Worm (Caenorhabditis elegans) whole organism, L4 larva: ENCODE results near the gene pgm-2.

Experiments used
- F10B5.3 ChIP-seq: sonication (generic microtip); optimal IDR thresholded peaks from 2 replicates; lab custom pipeline; 2016; ENCODE audit warnings: mild to moderate bottlenecking, missing genetic modification characterization, missing compliant biosample characterization
- F49E8.2 ChIP-seq: sonication (generic microtip); optimal IDR thresholded peaks from 2 replicates; lab custom pipeline; 2016; ENCODE audit warnings: missing compliant biosample characterization, mild to moderate bottlenecking, missing genetic modification characterization, borderline replicate concordance
- R02D3.7 ChIP-seq: fragments of 150-350 bp; sonication (generic microtip); optimal IDR thresholded peaks from 3 replicates; lab custom pipeline; 2014; ENCODE audit warnings: missing biosample characterization, missing genetic modification characterization
- T20F7.1 ChIP-seq: fragments of 200-800 bp; sonication (Bioruptor generic); optimal IDR thresholded peaks from 2 replicates; lab custom pipeline; 2018; ENCODE audit warnings: mild to moderate bottlenecking, missing genetic modification characterization, missing compliant biosample characterization
- Y105C5A.15 ChIP-seq: fragments of 200-800 bp; sonication (Bioruptor generic); IDR thresholded peaks from 2 replicates; pipeline ENCODE4 v1.3.6; 2022; ENCODE audit warnings: missing genetic modification characterization, missing compliant biosample characterization
- Y48G9A.11 ChIP-seq: fragments of 200-800 bp; sonication (Bioruptor generic); IDR thresholded peaks from 2 replicates; pipeline ENCODE4 v1.3.6; 2022; ENCODE audit warnings: missing genetic modification reagents, missing genetic modification characterization, missing compliant biosample characterization
- Y5F2A.4 ChIP-seq: fragments of 200-800 bp; sonication (Bioruptor generic); optimal IDR thresholded peaks from 2 replicates; lab custom pipeline; 2018; ENCODE audit warnings: mild to moderate bottlenecking, missing genetic modification characterization, missing compliant biosample characterization
- ZK546.5 ChIP-seq, 2 experiments: sonication (generic microtip); optimal IDR thresholded peaks; 2 replicates each; lab custom pipeline; 2017; ENCODE audit warnings: missing biosample characterization in 2 of 2, missing genetic modification characterization in 2 of 2
- ceh-62 ChIP-seq: sonication (generic microtip); optimal IDR thresholded peaks from 2 replicates; lab custom pipeline; 2017; ENCODE audit warnings: missing biosample characterization, missing genetic modification characterization
- ces-1 ChIP-seq: fragments of 150-350 bp; sonication (generic microtip); optimal IDR thresholded peaks from 4 replicates; lab custom pipeline; 2014; ENCODE audit warnings: missing biosample characterization, missing genetic modification reagents, missing genetic modification characterization
- cey-2 ChIP-seq: sonication (generic microtip); optimal IDR thresholded peaks from 3 replicates; lab custom pipeline; 2017; ENCODE audit warnings: missing genetic modification characterization, mild to moderate bottlenecking, missing compliant biosample characterization, antibody characterized with exemption, borderline replicate concordance; ENCODE audit not compliant: insufficient read depth
- ctbp-1 ChIP-seq: fragments of 200-800 bp; sonication (Bioruptor generic); IDR thresholded peaks from 2 replicates; pipeline ENCODE4 v1.3.6; 2022; ENCODE audit warnings: missing genetic modification reagents, missing genetic modification characterization, missing compliant biosample characterization
- daf-12 ChIP-seq: fragments of 150-350 bp; optimal IDR thresholded peaks from 2 replicates; lab custom pipeline; 2014; ENCODE audit warnings: missing biosample characterization, missing genetic modification reagents, missing genetic modification characterization
- daf-8 ChIP-seq: fragments of 200-800 bp; sonication (Bioruptor generic); IDR thresholded peaks from 2 replicates; pipeline ENCODE4 v1.3.6; 2022; ENCODE audit warnings: missing genetic modification characterization, missing compliant biosample characterization
- dmd-6 ChIP-seq: fragments of 200-800 bp; sonication (Bioruptor generic); IDR thresholded peaks from 2 replicates; pipeline ENCODE4 v1.3.6; 2022; ENCODE audit warnings: missing genetic modification reagents, missing genetic modification characterization, missing compliant biosample characterization
- dpl-1 ChIP-seq: fragments of 150-350 bp; optimal IDR thresholded peaks from 2 replicates; lab custom pipeline; 2014; ENCODE audit warnings: missing biosample characterization, missing genetic modification reagents, missing genetic modification characterization
- duxl-1 ChIP-seq: sonication (generic microtip); optimal IDR thresholded peaks from 2 replicates; lab custom pipeline; 2016; ENCODE audit warnings: mild to moderate bottlenecking, missing genetic modification characterization, moderate library complexity, missing compliant biosample characterization; ENCODE audit not compliant: poor library complexity
- dve-1 ChIP-seq: sonication (generic microtip); optimal IDR thresholded peaks from 2 replicates; lab custom pipeline; 2017; ENCODE audit warnings: antibody characterized with exemption, mild to moderate bottlenecking, missing genetic modification characterization, missing compliant biosample characterization; ENCODE audit not compliant: insufficient read depth
- egl-27 ChIP-seq: sonication (generic microtip); optimal IDR thresholded peaks from 3 replicates; lab custom pipeline; 2017; ENCODE audit warnings: missing biosample characterization, missing genetic modification reagents, missing genetic modification characterization
- egl-43 ChIP-seq: fragments of 200-800 bp; sonication (Bioruptor generic); IDR thresholded peaks from 2 replicates; pipeline ENCODE4 v1.3.6; 2022; ENCODE audit warnings: missing genetic modification reagents, missing genetic modification characterization, missing compliant biosample characterization
- hlh-30 ChIP-seq: sonication (generic microtip); optimal IDR thresholded peaks from 2 replicates; lab custom pipeline; 2017; ENCODE audit warnings: antibody characterized with exemption, mild to moderate bottlenecking, missing genetic modification characterization, missing compliant biosample characterization; ENCODE audit not compliant: insufficient read depth
- hmg-1.1 ChIP-seq: fragments of 200-800 bp; sonication (Bioruptor generic); IDR thresholded peaks from 2 replicates; pipeline ENCODE4 v1.3.6; 2022; ENCODE audit warnings: missing genetic modification reagents, missing genetic modification characterization, missing compliant biosample characterization
- jun-1 ChIP-seq: fragments of 150-350 bp; optimal IDR thresholded peaks from 2 replicates; lab custom pipeline; 2014; ENCODE audit warnings: missing biosample characterization, missing genetic modification reagents, missing genetic modification characterization
- lin-29 ChIP-seq: fragments of 200-800 bp; sonication (Bioruptor generic); IDR thresholded peaks from 2 replicates; pipeline ENCODE4 v1.3.6; 2022; ENCODE audit warnings: missing genetic modification reagents, missing genetic modification characterization, missing compliant biosample characterization
- lin-39 ChIP-seq: fragments of 150-350 bp; optimal IDR thresholded peaks from 2 replicates; lab custom pipeline; 2014; ENCODE audit warnings: missing biosample characterization, missing genetic modification reagents, missing genetic modification characterization
- madf-9 ChIP-seq: fragments of 200-800 bp; sonication (Bioruptor generic); conservative IDR thresholded peaks from 2 replicates; pipeline ENCODE4 v1.3.6; 2022; ENCODE audit warnings: missing genetic modification reagents, missing genetic modification characterization, missing compliant biosample characterization
- mdl-1 ChIP-seq, 2 experiments: fragments of 150-350 bp in 1 of 2; sonication (generic microtip) in 1 of 2; optimal IDR thresholded peaks; 2 replicates each; lab custom pipeline; 2014 to 2017; ENCODE audit warnings: missing biosample characterization in 2 of 2, missing genetic modification characterization in 2 of 2
- mep-1 ChIP-seq: fragments of 150-350 bp; sonication (generic microtip); optimal IDR thresholded peaks from 3 replicates; lab custom pipeline; 2014; ENCODE audit warnings: missing biosample characterization, missing genetic modification characterization
- mes-2 ChIP-seq: sonication (generic microtip); optimal IDR thresholded peaks from 2 replicates; lab custom pipeline; 2016; ENCODE audit warnings: missing genotype, mild to moderate bottlenecking, missing genetic modification characterization, missing compliant biosample characterization; ENCODE audit not compliant: poor library complexity, severe bottlenecking
- nhr-237 ChIP-seq: sonication (generic microtip); optimal IDR thresholded peaks from 2 replicates; lab custom pipeline; 2017; ENCODE audit warnings: missing biosample characterization, missing genetic modification characterization
- nhr-28 ChIP-seq: fragments of 150-350 bp; optimal IDR thresholded peaks from 2 replicates; lab custom pipeline; 2014; ENCODE audit warnings: missing biosample characterization, missing genetic modification characterization
- nhr-41 ChIP-seq: fragments of 200-800 bp; sonication (Bioruptor generic); IDR thresholded peaks from 2 replicates; pipeline ENCODE4 v1.3.6; 2022; ENCODE audit warnings: missing genetic modification reagents, missing genetic modification characterization, missing compliant biosample characterization
- nhr-6 ChIP-seq: fragments of 150-350 bp; optimal IDR thresholded peaks from 2 replicates; lab custom pipeline; 2014; ENCODE audit warnings: missing biosample characterization, missing genetic modification characterization
- nhr-76 ChIP-seq: fragments of 150-350 bp; optimal IDR thresholded peaks from 2 replicates; lab custom pipeline; 2014; ENCODE audit warnings: missing biosample characterization, missing genetic modification characterization
- nhr-77 ChIP-seq: fragments of 150-350 bp; optimal IDR thresholded peaks from 2 replicates; lab custom pipeline; 2014; ENCODE audit warnings: missing biosample characterization, missing genetic modification characterization
- pha-4 ChIP-seq, 2 experiments: fragments of 150-350 bp in 1 of 2; fragments of 200-800 bp in 1 of 2; sonication (Bioruptor generic) in 1 of 2; IDR thresholded peaks in 1 of 2; optimal IDR thresholded peaks in 1 of 2; 2 replicates each; pipeline versions ENCODE4 v1.3.6 to Lab custom; 2014 to 2022; ENCODE audit warnings: missing genetic modification characterization in 2 of 2, missing genetic modification reagents in 2 of 2, missing biosample characterization in 1 of 2, missing compliant biosample characterization in 1 of 2
- set-16 ChIP-seq: fragments of 200-800 bp; sonication (Bioruptor generic); IDR thresholded peaks from 2 replicates; pipeline ENCODE4 v1.3.6; 2022; ENCODE audit warnings: missing genetic modification reagents, missing genetic modification characterization, missing compliant biosample characterization
- snpc-1.2 ChIP-seq: fragments of 200-800 bp; sonication (Bioruptor generic); IDR thresholded peaks from 2 replicates; pipeline ENCODE4 v1.3.6; 2022; ENCODE audit warnings: missing genetic modification reagents, missing genetic modification characterization, missing compliant biosample characterization
- snpc-4 ChIP-seq: fragments of 150-350 bp; optimal IDR thresholded peaks from 2 replicates; lab custom pipeline; 2014; ENCODE audit warnings: missing biosample characterization, missing genetic modification characterization
- spr-1 ChIP-seq: sonication (generic microtip); optimal IDR thresholded peaks from 2 replicates; lab custom pipeline; 2016; ENCODE audit warnings: mild to moderate bottlenecking, missing genetic modification characterization, missing compliant biosample characterization
- spr-3 ChIP-seq: fragments of 200-800 bp; sonication (Bioruptor generic); optimal IDR thresholded peaks from 2 replicates; lab custom pipeline; 2018; ENCODE audit warnings: mild to moderate bottlenecking, missing genetic modification characterization, missing compliant biosample characterization
- tra-1 ChIP-seq: fragments of 200-800 bp; sonication (Bioruptor generic); IDR thresholded peaks from 2 replicates; pipeline ENCODE4 v1.3.6; 2022; ENCODE audit warnings: missing genetic modification reagents, missing genetic modification characterization, missing compliant biosample characterization
- unc-130 ChIP-seq: sonication (generic microtip); optimal IDR thresholded peaks from 2 replicates; lab custom pipeline; 2016; ENCODE audit warnings: missing genetic modification reagents, missing genetic modification characterization, missing compliant biosample characterization
- unc-39 ChIP-seq: sonication (generic microtip); optimal IDR thresholded peaks from 2 replicates; lab custom pipeline; 2017; ENCODE audit warnings: missing biosample characterization, missing genetic modification characterization
- unc-62 ChIP-seq, 3 experiments: fragments of 150-350 bp in 1 of 3; sonication (generic microtip); optimal IDR thresholded peaks in 2 of 3; peaks in 1 of 3; 1 replicate in 1 of 3; 2 replicates in 2 of 3; lab custom pipeline; 2014 to 2017; ENCODE audit warnings: missing biosample characterization in 3 of 3, missing genetic modification characterization in 3 of 3, missing genetic modification reagents in 3 of 3, missing genotype in 1 of 3
- zag-1 ChIP-seq: fragments of 150-350 bp; optimal IDR thresholded peaks from 2 replicates; lab custom pipeline; 2014; ENCODE audit warnings: missing biosample characterization, missing genetic modification characterization
- zip-11 ChIP-seq: fragments of 200-800 bp; sonication (Bioruptor generic); IDR thresholded peaks from 2 replicates; pipeline ENCODE4 v1.3.6; 2022; ENCODE audit warnings: missing genetic modification characterization, missing compliant biosample characterization
- zip-2 ChIP-seq: fragments of 150-350 bp; optimal IDR thresholded peaks from 2 replicates; lab custom pipeline; 2014; ENCODE audit warnings: missing biosample characterization, missing genetic modification characterization
- ztf-11 ChIP-seq: fragments of 150-350 bp; optimal IDR thresholded peaks from 2 replicates; lab custom pipeline; 2014; ENCODE audit warnings: missing biosample characterization, missing genetic modification characterization
- ztf-7 ChIP-seq: fragments of 150-350 bp; optimal IDR thresholded peaks from 2 replicates; lab custom pipeline; 2014; ENCODE audit warnings: missing biosample characterization, missing genetic modification characterization

The pgm-2 gene

DNA sequence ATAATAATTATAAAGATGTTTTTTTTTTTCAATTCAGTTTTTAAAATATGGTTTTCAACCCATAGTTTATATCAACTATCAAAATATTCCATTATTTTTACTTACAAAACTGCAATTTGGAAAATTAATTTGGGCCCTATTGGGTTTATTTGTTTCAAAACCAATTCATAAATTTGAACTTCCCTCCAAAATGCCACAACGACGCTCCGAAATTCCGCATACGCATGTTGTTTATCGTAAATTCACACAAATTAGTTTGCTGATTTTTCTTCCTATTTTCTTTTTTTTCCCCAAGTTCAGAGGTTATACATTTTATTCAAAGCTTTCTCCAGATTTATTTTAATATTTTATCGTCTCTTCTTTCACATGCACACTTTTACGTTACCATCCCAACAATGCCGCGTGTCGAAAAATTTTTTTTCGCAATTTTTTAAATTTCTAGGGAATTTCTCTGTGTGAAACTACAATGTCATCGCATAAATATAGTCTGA lies 42.7 kb upstream of the pgm-2 start, which contains the start of gene F56A8.3 (continued):
- TF ChIP-seq tra-1 = no peak
- no peak for TF ChIP-seq zag-1 (tag; lab: Kevin White, UChicago)
- no peak for TF ChIP-seq nhr-76 (tag; lab: Kevin White, UChicago)
- TF ChIP-seq daf-12 = no peak
- TF ChIP-seq nhr-77 (tag; lab: Kevin White, UChicago) = peak; percentile 9
- TF ChIP-seq mes-2 (tag; lab: Kevin White, UChicago) = peak; percentile 85
- no peak for TF ChIP-seq duxl-1
- TF ChIP-seq daf-8 (GFP tag; lab: Robert Waterston, UW) = no peak
- peak; percentile 80 for TF ChIP-seq nhr-6 (tag; lab: Kevin White, UChicago)
- no peak for TF ChIP-seq unc-62 (GFP tag; optimal IDR thresholded peaks at IDR 0.05 in 1 of 2; lab: Kevin White, UChicago)
- no peak for TF ChIP-seq unc-62 (tag; optimal IDR thresholded peaks at IDR 0.05; lab: Kevin White, UChicago)
- peak; percentile 45 for TF ChIP-seq hmg-1.1 (GFP tag; lab: Robert Waterston, UW)
- TF ChIP-seq egl-27 (tag; lab: Kevin White, UChicago) = no peak
- no peak for TF ChIP-seq unc-39
- TF ChIP-seq madf-9 = no peak
- TF ChIP-seq snpc-1.2 = no peak
- TF ChIP-seq pha-4 (GFP tag; IDR thresholded peaks at IDR 0.05; lab: Robert Waterston, UW) = peak; percentile 8; the same call in 1 of the 2 replicates
- TF ChIP-seq pha-4 (tag; optimal IDR thresholded peaks at IDR 0.05; lab: Kevin White, UChicago) = no peak
- no peak for TF ChIP-seq spr-1
- TF ChIP-seq nhr-41 (GFP tag; lab: Robert Waterston, UW) = no peak
- 0 out of 2 replicates have a peak, but pooled peaks have one; percentile 31 for TF ChIP-seq ctbp-1 (GFP tag; lab: Robert Waterston, UW)
- TF ChIP-seq T20F7.1 (GFP tag; lab: Kevin White, UChicago) = peak; percentile 99
- no peak for TF ChIP-seq lin-39 (tag; lab: Kevin White, UChicago)
- no peak for TF ChIP-seq mdl-1 (tag; optimal IDR thresholded peaks at IDR 0.05; lab: Kevin White, UChicago)
- TF ChIP-seq Y5F2A.4 (GFP tag; lab: Kevin White, UChicago) = no peak
- no peak for TF ChIP-seq set-16 (GFP tag; lab: Robert Waterston, UW)
- peak; percentile 98 for TF ChIP-seq dpl-1 (GFP tag; lab: Kevin White, UChicago)
- TF ChIP-seq unc-130 (GFP tag; lab: Kevin White, UChicago) = no peak
- TF ChIP-seq Y105C5A.15 (GFP tag; lab: Robert Waterston, UW) = no peak
- TF ChIP-seq zip-2 = no peak
- TF ChIP-seq zip-11 (GFP tag; lab: Robert Waterston, UW) = no peak
- TF ChIP-seq F10B5.3 = peak; percentile 36
- TF ChIP-seq ces-1 (GFP tag; lab: Kevin White, UChicago) = no peak
- TF ChIP-seq cey-2 (tag; lab: Kevin White, UChicago) = no peak
- no peak for TF ChIP-seq lin-29
- no peak for TF ChIP-seq spr-3 (GFP tag; lab: Kevin White, UChicago)
- peak; percentile 4 for TF ChIP-seq jun-1 (tag; lab: Kevin White, UChicago)
- no peak for TF ChIP-seq mep-1 (tag; lab: Kevin White, UChicago)
- no peak for TF ChIP-seq snpc-4 (tag; lab: Kevin White, UChicago)
- no peak for TF ChIP-seq ztf-7 (tag; lab: Kevin White, UChicago)
- peak; percentile 53 for TF ChIP-seq hlh-30
- TF ChIP-seq R02D3.7 (tag; lab: Kevin White, UChicago) = peak; percentile 86
- no peak for TF ChIP-seq ceh-62
- no peak for TF ChIP-seq ZK546.5 (tag; optimal IDR thresholded peaks at IDR 0.05; lab: Kevin White, UChicago)
- peak; percentile 99 for TF ChIP-seq Y48G9A.11
- TF ChIP-seq nhr-237 (tag; lab: Kevin White, UChicago) = no peak
- TF ChIP-seq F49E8.2 (tag; lab: Kevin White, UChicago) = no peak
- TF ChIP-seq nhr-28 (tag; lab: Kevin White, UChicago) = peak; percentile 38
- peak; percentile 18; the same call in 1 of the 2 replicates for TF ChIP-seq dmd-6 (GFP tag; lab: Robert Waterston, UW)
- peak; percentile 75 for TF ChIP-seq dve-1
- TF ChIP-seq ztf-11 (tag; lab: Kevin White, UChicago) = no peak
- TF ChIP-seq egl-43 (GFP tag; lab: Robert Waterston, UW) = no peak
